Fruit fly (Drosophila melanogaster): ENCODE data around the gene pst.

pst gene

dm6 chr3L:7367798-7368678, 8.0 kb upstream of the pst start (continued):
- TF ChIP-seq CG12769 (tag; optimal IDR thresholded peaks at IDR 0.05) = peak; percentile 48
- TF ChIP-seq fd64A (GFP tag; optimal IDR thresholded peaks at IDR 0.05) = no peak
- peak; percentile 26 for TF ChIP-seq CG12942 (GFP tag; optimal IDR thresholded peaks at IDR 0.05)
- TF ChIP-seq shn (GFP tag; optimal IDR thresholded peaks at IDR 0.05) = no peak
- TF ChIP-seq CG34376 (GFP tag; optimal IDR thresholded peaks at IDR 0.05) = peak; percentile 80
- peak; percentile 98 for TF ChIP-seq kah (GFP tag; optimal IDR thresholded peaks at IDR 0.05)
- TF ChIP-seq NC2β (GFP tag; optimal IDR thresholded peaks at IDR 0.05) = no peak
- TF ChIP-seq NK7.1 (GFP tag; optimal IDR thresholded peaks at IDR 0.05) = no peak
- no peak for TF ChIP-seq tll (GFP tag; optimal IDR thresholded peaks at IDR 0.05)
- no peak for TF ChIP-seq CG1529 (GFP tag; optimal IDR thresholded peaks at IDR 0.05)
- peak; percentile 35 for TF ChIP-seq CG10209 (GFP tag; optimal IDR thresholded peaks at IDR 0.05)
- TF ChIP-seq HLH54F (GFP tag; optimal IDR thresholded peaks at IDR 0.05) = no peak
- TF ChIP-seq org-1 (GFP tag; optimal IDR thresholded peaks at IDR 0.05) = peak; percentile 19
- peak; percentile 80; the same call in 2 of the 3 replicates for TF ChIP-seq ci (GFP tag; IDR thresholded peaks at IDR 0.05)
- TF ChIP-seq sob (GFP tag; IDR thresholded peaks at IDR 0.05) = 0 out of 2 replicates have a peak, but pooled peaks have one; percentile 38
- no peak for TF ChIP-seq Lhr (GFP tag; optimal IDR thresholded peaks at IDR 0.05)
- 0 out of 3 replicates have a peak, but pooled peaks have one; percentile 22 for TF ChIP-seq Optix (GFP tag; IDR thresholded peaks at IDR 0.05)
- no peak for TF ChIP-seq Hr39 (optimal IDR thresholded peaks at IDR 0.05)
- no peak for TF ChIP-seq her (GFP tag; optimal IDR thresholded peaks at IDR 0.05)
- peak; percentile 48 for TF ChIP-seq CG6813 (GFP tag; optimal IDR thresholded peaks at IDR 0.05)
- TF ChIP-seq CG18764 (GFP tag; optimal IDR thresholded peaks at IDR 0.05) = no peak
- no peak for TF ChIP-seq da (GFP tag; optimal IDR thresholded peaks at IDR 0.05)
- no peak for TF ChIP-seq Ada2b (GFP tag; IDR thresholded peaks at IDR 0.05)
- TF ChIP-seq CG12299 (tag; optimal IDR thresholded peaks at IDR 0.05) = no peak
- 0 out of 2 replicates have a peak, but pooled peaks have one; percentile 43 for TF ChIP-seq ara (GFP tag; IDR thresholded peaks at IDR 0.05)
- no peak for TF ChIP-seq lab (GFP tag; optimal IDR thresholded peaks at IDR 0.05)
- peak; percentile 6 for TF ChIP-seq CG15479 (GFP tag; optimal IDR thresholded peaks at IDR 0.05)
- no peak for TF ChIP-seq eve (GFP tag; optimal IDR thresholded peaks at IDR 0.05)
- peak; percentile 2 for TF ChIP-seq CG12659 (GFP tag; optimal IDR thresholded peaks at IDR 0.05)
- no peak for TF ChIP-seq mam (GFP tag; optimal IDR thresholded peaks at IDR 0.05)
- TF ChIP-seq Dek (tag; optimal IDR thresholded peaks at IDR 0.05) = peak; percentile 5
- TF ChIP-seq ap (GFP tag; IDR thresholded peaks at IDR 0.05) = no peak
- TF ChIP-seq CG7372 (GFP tag; IDR thresholded peaks at IDR 0.05) = no peak
- peak; percentile 18 for TF ChIP-seq CG6254 (GFP tag; optimal IDR thresholded peaks at IDR 0.05)
- TF ChIP-seq CG14710 (tag; optimal IDR thresholded peaks at IDR 0.05) = no peak
- TF ChIP-seq CG7928 (GFP tag; optimal IDR thresholded peaks at IDR 0.05) = no peak
- TF ChIP-seq sug (tag; optimal IDR thresholded peaks at IDR 0.05) = peak; percentile 94
- TF ChIP-seq gfzf (GFP tag; optimal IDR thresholded peaks at IDR 0.05) = no peak
- TF ChIP-seq Poxn (GFP tag; IDR thresholded peaks at IDR 0.05) = no peak
- no peak for TF ChIP-seq CHES-1-like (GFP tag; optimal IDR thresholded peaks at IDR 0.05)
- TF ChIP-seq Dad (GFP tag; optimal IDR thresholded peaks at IDR 0.05) = no peak
- TF ChIP-seq chn (GFP tag; optimal IDR thresholded peaks at IDR 0.05) = no peak
- peak; percentile 95 for TF ChIP-seq Vsx1 (GFP tag; optimal IDR thresholded peaks at IDR 0.05)
- TF ChIP-seq CG2202 (tag; optimal IDR thresholded peaks at IDR 0.05) = no peak
- TF ChIP-seq CG15514 (GFP tag; optimal IDR thresholded peaks at IDR 0.05) = peak; percentile 34
- TF ChIP-seq CG8290 (GFP tag; optimal IDR thresholded peaks at IDR 0.05) = no peak
- TF ChIP-seq CG8290 (tag; optimal IDR thresholded peaks at IDR 0.05) = peak in 1 of 2 experiments; percentile 41
- peak; percentile 25 for TF ChIP-seq grau (tag; optimal IDR thresholded peaks at IDR 0.05)
- TF ChIP-seq crc (GFP tag; optimal IDR thresholded peaks at IDR 0.05) = no peak

Data from whole organism, embryonic.